Worm (Caenorhabditis elegans): ENCODE measurements around the gene Y94H6A.2.

ce11 chrIV:2742470-2743044 is 12.5 kb downstream of the Y94H6A.2 start, which contains the start of gene nhr-277:
- TF ChIP-seq nhr-237 (tag; optimal IDR thresholded peaks at IDR 0.05) (no peak), snpc-4 (tag; optimal IDR thresholded peaks at IDR 0.05) (no peak), unc-62 (GFP tag; optimal IDR thresholded peaks at IDR 0.05) (no peak), lsy-2 (tag; optimal IDR thresholded peaks at IDR 0.05) (no peak), nhr-28 (tag; optimal IDR thresholded peaks at IDR 0.05) (no peak), tbx-8 (GFP tag; optimal IDR thresholded peaks at IDR 0.05) (no peak), nhr-12 (tag; optimal IDR thresholded peaks at IDR 0.05) (no peak), ceh-83 (GFP tag; optimal IDR thresholded peaks at IDR 0.05) (no peak), lin-13 (tag; optimal IDR thresholded peaks at IDR 0.05) (no peak), ztf-11 (tag; optimal IDR thresholded peaks at IDR 0.05) (no peak)
